Fruit fly (Drosophila melanogaster): ENCODE measurements around the gene CG11164.
A peak's percentile ranks its signal among the peaks of the same experiment; 100 is the strongest.

Gene CG11164

dm6 chrX:13640692-13641011 is 27.2 kb upstream of the CG11164 start:
- no peak for TF ChIP-seq Dfd (GFP tag; optimal IDR thresholded peaks at IDR 0.05)
- TF ChIP-seq rgr (GFP tag; optimal IDR thresholded peaks at IDR 0.05) = no peak
- no peak for TF ChIP-seq Sp1 (GFP tag; optimal IDR thresholded peaks at IDR 0.05)
- TF ChIP-seq foxo (GFP tag; optimal IDR thresholded peaks at IDR 0.05) = no peak
- peak; percentile 42 for TF ChIP-seq Dif (GFP tag; optimal IDR thresholded peaks at IDR 0.05; ENCODE audit: partially characterized antibody)
- TF ChIP-seq dl (GFP tag; optimal IDR thresholded peaks at IDR 0.05; ENCODE audit: insufficient read depth in 1 of 2, partially characterized antibody in 2 of 2) = peak in 1 of 2 experiments; percentile 13
- TF ChIP-seq brk (GFP tag; optimal IDR thresholded peaks at IDR 0.05) = no peak

dm6 chrX:13641115-13641890 is 26.5 kb upstream of the CG11164 start:
- TF ChIP-seq OdsH (GFP tag; optimal IDR thresholded peaks at IDR 0.05) (peak; percentile 75), psq (GFP tag; optimal IDR thresholded peaks at IDR 0.05) (peak; percentile 37), Myc (optimal IDR thresholded peaks at IDR 0.05) (no peak), HLH106 (tag; optimal IDR thresholded peaks at IDR 0.05) (peak; percentile 48), woc (GFP tag; optimal IDR thresholded peaks at IDR 0.05) (peak; percentile 34), foxo (GFP tag; optimal IDR thresholded peaks at IDR 0.05) (peak in 1 of 2 experiments; percentile 83), fru (GFP tag; optimal IDR thresholded peaks at IDR 0.05) (peak; percentile 78), Hr83 (GFP tag; optimal IDR thresholded peaks at IDR 0.05; ENCODE audit: poor library complexity, severe bottlenecking) (peak; percentile 57), rgr (GFP tag; optimal IDR thresholded peaks at IDR 0.05) (peak; percentile 87), pan (optimal IDR thresholded peaks at IDR 0.05) (no peak), h (GFP tag; optimal IDR thresholded peaks at IDR 0.05) (peak; percentile 78), Jra (GFP tag; optimal IDR thresholded peaks at IDR 0.05) (peak; percentile 59), br (GFP tag; optimal IDR thresholded peaks at IDR 0.05) (peak; percentile 69), sage (GFP tag; optimal IDR thresholded peaks at IDR 0.05) (peak; percentile 26), Mio (GFP tag; optimal IDR thresholded peaks at IDR 0.05) (no peak), usp (GFP tag; optimal IDR thresholded peaks at IDR 0.05) (no peak), Vsx2 (GFP tag; optimal IDR thresholded peaks at IDR 0.05; ENCODE audit: partially characterized antibody) (no peak), ey (GFP tag; optimal IDR thresholded peaks at IDR 0.05) (peak; percentile 84), tai (GFP tag; optimal IDR thresholded peaks at IDR 0.05) (peak; percentile 65), brk (GFP tag; optimal IDR thresholded peaks at IDR 0.05) (peak; percentile 12), Hnf4 (GFP tag; optimal IDR thresholded peaks at IDR 0.05) (peak; percentile 81), Dif (GFP tag; optimal IDR thresholded peaks at IDR 0.05; ENCODE audit: partially characterized antibody) (no peak), dmrt93B (GFP tag; optimal IDR thresholded peaks at IDR 0.05) (peak; percentile 46), Rel (GFP tag; optimal IDR thresholded peaks at IDR 0.05) (no peak), Rel (tag; optimal IDR thresholded peaks at IDR 0.05) (no peak), sv (GFP tag; optimal IDR thresholded peaks at IDR 0.05) (peak; percentile 92), jim (GFP tag; optimal IDR thresholded peaks at IDR 0.05) (no peak), Abd-B (GFP tag; optimal IDR thresholded peaks at IDR 0.05) (no peak), Sp1 (GFP tag; optimal IDR thresholded peaks at IDR 0.05) (peak; percentile 42)

dm6 chrX:13641891-13642617 is 25.8 kb upstream of the CG11164 start:
- peak; percentile 86 to 89 for TF ChIP-seq dl (GFP tag; optimal IDR thresholded peaks at IDR 0.05; ENCODE audit: insufficient read depth in 1 of 2, partially characterized antibody in 2 of 2)
- TF ChIP-seq Abd-B (GFP tag; optimal IDR thresholded peaks at IDR 0.05) = no peak
- no peak for TF ChIP-seq ey (GFP tag; optimal IDR thresholded peaks at IDR 0.05)
- peak; percentile 85 for TF ChIP-seq Vsx2 (GFP tag; optimal IDR thresholded peaks at IDR 0.05; ENCODE audit: partially characterized antibody)
- TF ChIP-seq tai (GFP tag; optimal IDR thresholded peaks at IDR 0.05) = no peak
- no peak for TF ChIP-seq lola (GFP tag; optimal IDR thresholded peaks at IDR 0.05)
- TF ChIP-seq Jra (GFP tag; optimal IDR thresholded peaks at IDR 0.05) = no peak
- TF ChIP-seq h (GFP tag; optimal IDR thresholded peaks at IDR 0.05) = peak; percentile 85
- no peak for TF ChIP-seq CG9705 (GFP tag; optimal IDR thresholded peaks at IDR 0.05)
- TF ChIP-seq OdsH (GFP tag; optimal IDR thresholded peaks at IDR 0.05) = no peak
- TF ChIP-seq CG32264 (GFP tag; optimal IDR thresholded peaks at IDR 0.05) = no peak
- no peak for TF ChIP-seq psq (GFP tag; optimal IDR thresholded peaks at IDR 0.05)
- no peak for TF ChIP-seq HLH106 (tag; optimal IDR thresholded peaks at IDR 0.05)
- no peak for TF ChIP-seq N (GFP tag; optimal IDR thresholded peaks at IDR 0.05)
- TF ChIP-seq Dif (GFP tag; optimal IDR thresholded peaks at IDR 0.05; ENCODE audit: partially characterized antibody) = peak; percentile 95
- TF ChIP-seq Hnf4 (GFP tag; optimal IDR thresholded peaks at IDR 0.05) = no peak
- no peak for TF ChIP-seq dmrt93B (GFP tag; optimal IDR thresholded peaks at IDR 0.05)
- peak; percentile 95 for TF ChIP-seq CrebA (GFP tag; optimal IDR thresholded peaks at IDR 0.05; ENCODE audit: borderline replicate concordance)
- no peak for TF ChIP-seq brk (GFP tag; optimal IDR thresholded peaks at IDR 0.05)
- no peak for TF ChIP-seq pan (optimal IDR thresholded peaks at IDR 0.05)
- no peak for TF ChIP-seq usp (GFP tag; optimal IDR thresholded peaks at IDR 0.05)
- TF ChIP-seq Rel (GFP tag; optimal IDR thresholded peaks at IDR 0.05) = no peak
- TF ChIP-seq Rel (tag; optimal IDR thresholded peaks at IDR 0.05) = peak; percentile 62
- no peak for TF ChIP-seq fru (GFP tag; optimal IDR thresholded peaks at IDR 0.05)
- TF ChIP-seq Hr83 (GFP tag; optimal IDR thresholded peaks at IDR 0.05; ENCODE audit: poor library complexity, severe bottlenecking) = peak; percentile 56
- peak; percentile 17 for TF ChIP-seq rgr (GFP tag; optimal IDR thresholded peaks at IDR 0.05)
- TF ChIP-seq sage (GFP tag; optimal IDR thresholded peaks at IDR 0.05) = no peak
- no peak for TF ChIP-seq Hr78 (GFP tag; optimal IDR thresholded peaks at IDR 0.05)

Measured in whole organism, wandering third instar larva.